Fruit fly (Drosophila melanogaster): ENCODE measurements around the gene PGRP-SB2.

PGRP-SB2 gene

DNA sequence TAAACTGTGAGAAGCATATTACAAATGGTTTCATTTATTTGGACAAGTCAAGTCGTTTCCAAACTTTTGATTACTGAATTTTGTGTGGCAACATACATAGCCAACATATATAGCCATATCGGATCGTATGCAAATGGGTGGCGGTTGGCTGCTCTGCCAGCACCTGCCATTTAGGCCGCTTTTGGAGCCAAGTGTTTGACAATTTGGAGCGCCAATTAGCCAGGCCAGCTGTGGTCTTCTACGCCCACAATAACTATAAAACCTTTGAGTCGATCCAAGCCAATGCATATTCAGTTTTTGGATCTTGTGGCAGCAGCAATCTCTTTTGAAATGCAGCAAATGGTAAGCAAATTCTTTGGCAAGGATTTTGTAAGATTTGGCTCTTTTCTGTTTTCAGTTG is 1.8 kb upstream of the PGRP-SB2 start, which contains the start of gene CG13031:
CG13031 (plus strand) TSS at position 301 of the 400 bp plus-strand sequence.
- TF ChIP-seq CG8478 (optimal IDR thresholded peaks at IDR 0.05): no peak
- TF ChIP-seq pan (optimal IDR thresholded peaks at IDR 0.05): no peak
- TF ChIP-seq psq (optimal IDR thresholded peaks at IDR 0.05): no peak
- TF ChIP-seq usp (GFP tag; optimal IDR thresholded peaks at IDR 0.05): no peak
- no peak for TF ChIP-seq EcR (GFP tag; optimal IDR thresholded peaks at IDR 0.05)
- no peak for TF ChIP-seq Dll (optimal IDR thresholded peaks at IDR 0.05)

DNA sequence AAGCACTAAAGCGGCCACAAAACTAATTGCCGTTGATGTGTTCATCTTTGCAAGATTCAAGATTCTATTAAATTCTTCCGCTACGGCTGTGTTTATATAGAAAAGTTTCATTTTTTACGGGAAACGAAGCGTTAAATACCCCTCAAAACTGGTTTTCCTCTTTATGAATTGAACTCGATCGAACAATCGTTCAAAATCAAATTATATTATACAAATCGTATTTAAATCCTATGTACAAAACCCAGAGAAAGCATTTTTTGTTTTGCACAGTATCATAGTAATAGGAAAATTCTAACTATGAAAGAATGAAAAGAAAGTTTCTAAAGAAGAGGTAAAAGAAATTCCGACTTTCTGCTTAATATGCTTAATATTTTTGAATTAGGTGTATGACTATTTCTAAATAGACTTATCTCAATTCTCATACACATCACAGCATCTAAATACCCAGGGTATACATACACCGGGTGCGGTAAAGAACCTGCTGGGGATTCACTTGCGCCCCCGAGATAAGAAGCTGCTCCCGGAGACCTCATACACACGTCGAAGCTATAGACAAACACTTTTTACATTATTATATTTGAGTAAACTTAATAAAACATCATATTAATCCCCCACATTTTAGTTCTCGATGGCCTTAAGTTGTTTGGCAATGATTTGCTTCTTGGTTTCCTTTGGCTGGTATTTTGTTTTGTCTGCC is 1.7 kb downstream of the PGRP-SB2 start, which contains the start of gene PGRP-SB1:
PGRP-SB1 (minus strand) TSS at position 51 of the 697 bp plus-strand sequence.
- no peak for TF ChIP-seq CG8478 (optimal IDR thresholded peaks at IDR 0.05)
- TF ChIP-seq pan (optimal IDR thresholded peaks at IDR 0.05): peak; percentile 70

DNA sequence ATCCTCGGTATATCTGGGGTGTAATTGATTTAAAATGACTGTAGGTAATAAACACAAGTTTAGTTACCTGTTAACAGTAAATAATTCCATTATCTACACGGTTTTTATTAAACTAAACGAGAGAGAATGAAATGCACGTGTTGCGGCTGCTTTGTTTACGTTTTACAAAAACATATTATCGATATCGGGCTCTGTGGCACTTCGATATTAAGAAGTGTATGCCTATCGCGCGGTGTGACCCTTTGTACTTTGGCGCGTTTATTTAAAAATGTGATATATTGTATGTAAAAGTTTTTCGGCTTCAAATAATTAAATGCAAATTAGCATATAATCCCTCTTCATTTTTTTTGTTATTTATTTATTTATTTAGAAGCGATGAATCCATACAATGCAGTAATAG is 4.3 kb downstream of the PGRP-SB2 start, which contains the start of gene Dbp73D:
Dbp73D (minus strand) TSS at position 174 of the 400 bp plus-strand sequence.
- TF ChIP-seq Dll (optimal IDR thresholded peaks at IDR 0.05): no peak
- TF ChIP-seq CG8478 (optimal IDR thresholded peaks at IDR 0.05): no peak
- no peak for TF ChIP-seq psq (optimal IDR thresholded peaks at IDR 0.05)
- no peak for TF ChIP-seq usp (GFP tag; optimal IDR thresholded peaks at IDR 0.05)
- no peak for TF ChIP-seq EcR (GFP tag; optimal IDR thresholded peaks at IDR 0.05)
- TF ChIP-seq pan (optimal IDR thresholded peaks at IDR 0.05): no peak

DNA sequence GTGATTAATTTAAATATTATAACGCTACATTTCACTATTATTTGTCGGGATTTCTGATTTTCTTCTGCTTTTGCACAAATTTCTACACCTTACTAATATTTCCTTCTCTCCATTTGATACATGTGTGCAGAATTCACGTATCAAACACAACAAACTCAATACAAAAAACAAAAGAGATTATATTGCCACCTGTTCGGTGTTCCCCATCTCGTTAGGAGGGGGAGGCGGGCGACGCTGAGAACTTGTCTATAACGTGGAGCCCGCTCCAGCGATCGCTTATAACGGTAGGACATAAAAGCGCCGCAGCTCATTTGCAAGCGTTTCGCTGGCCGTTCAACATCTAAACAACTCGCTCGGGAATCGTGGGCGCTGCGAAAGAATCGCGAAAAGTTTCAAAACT is 6.9 kb downstream of the PGRP-SB2 start, which contains the start of gene CG9701:
CG9701 (plus strand) TSS at position 301 of the 400 bp plus-strand sequence.
- no peak for TF ChIP-seq Dll (optimal IDR thresholded peaks at IDR 0.05)
- TF ChIP-seq pan (optimal IDR thresholded peaks at IDR 0.05): no peak
- no peak for TF ChIP-seq EcR (GFP tag; optimal IDR thresholded peaks at IDR 0.05)
- TF ChIP-seq usp (GFP tag; optimal IDR thresholded peaks at IDR 0.05): no peak
- TF ChIP-seq CG8478 (optimal IDR thresholded peaks at IDR 0.05): no peak
- TF ChIP-seq psq (optimal IDR thresholded peaks at IDR 0.05): no peak

DNA sequence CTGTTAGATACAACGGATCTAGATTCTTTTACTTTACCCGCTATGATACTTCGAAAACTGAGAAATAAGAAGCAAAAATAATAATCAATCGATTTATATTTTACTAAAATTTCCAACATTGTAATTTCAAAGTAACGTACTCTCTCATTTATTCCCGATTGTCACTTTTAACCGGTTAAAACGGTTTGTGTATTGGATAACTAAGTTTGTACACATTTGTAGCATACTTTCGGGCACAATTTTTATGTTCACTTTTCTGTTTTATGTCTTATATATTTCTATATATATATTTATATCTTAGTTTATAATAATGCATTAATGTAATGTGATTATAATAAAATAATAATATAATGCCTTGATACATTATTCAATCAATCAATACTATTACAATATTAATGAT is 15.3 kb downstream of the PGRP-SB2 start:
- no peak for TF ChIP-seq Dll (optimal IDR thresholded peaks at IDR 0.05)

DNA sequence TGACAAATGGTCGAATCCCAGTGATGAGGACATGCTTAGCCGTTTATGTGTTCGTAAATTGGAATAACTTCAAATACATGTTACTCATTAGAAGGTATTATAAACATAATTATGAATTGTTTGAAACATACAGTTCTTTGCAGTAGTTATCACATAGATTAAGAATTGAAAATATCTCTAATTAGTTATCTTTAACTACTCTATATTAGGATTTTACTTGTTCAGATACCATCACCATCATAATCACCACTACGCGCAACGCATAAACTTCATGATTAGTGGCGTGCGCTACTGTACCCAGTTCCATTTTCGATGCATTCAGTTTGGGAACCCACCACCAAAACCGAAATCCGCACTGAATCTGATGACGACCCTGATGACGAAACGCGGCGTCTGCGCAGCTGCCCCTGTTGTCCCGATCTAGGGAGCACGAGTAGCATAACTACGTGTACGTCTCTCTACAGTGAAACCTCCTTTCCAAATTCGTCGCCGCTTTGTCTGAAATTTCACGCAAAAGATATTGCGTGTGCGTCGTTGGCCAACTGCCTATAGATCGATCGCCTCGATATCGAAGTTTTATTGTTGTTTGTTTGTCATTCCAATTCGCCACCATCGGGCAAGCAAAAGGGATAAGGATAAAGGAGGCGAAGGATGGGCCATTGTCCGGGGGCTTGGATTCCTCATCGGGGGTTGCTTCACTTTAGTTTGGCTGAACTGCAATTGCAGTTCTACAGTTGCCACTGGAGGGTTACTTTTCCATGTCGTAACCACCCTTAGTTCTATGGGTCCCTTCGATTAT is 17.8 kb downstream of the PGRP-SB2 start:
- TF ChIP-seq EcR (GFP tag; optimal IDR thresholded peaks at IDR 0.05): no peak
- no peak for TF ChIP-seq CG8478 (optimal IDR thresholded peaks at IDR 0.05)
- TF ChIP-seq Dll (optimal IDR thresholded peaks at IDR 0.05): no peak
- TF ChIP-seq psq (optimal IDR thresholded peaks at IDR 0.05): no peak
- TF ChIP-seq pan (optimal IDR thresholded peaks at IDR 0.05): no peak
- TF ChIP-seq usp (GFP tag; optimal IDR thresholded peaks at IDR 0.05): no peak

DNA sequence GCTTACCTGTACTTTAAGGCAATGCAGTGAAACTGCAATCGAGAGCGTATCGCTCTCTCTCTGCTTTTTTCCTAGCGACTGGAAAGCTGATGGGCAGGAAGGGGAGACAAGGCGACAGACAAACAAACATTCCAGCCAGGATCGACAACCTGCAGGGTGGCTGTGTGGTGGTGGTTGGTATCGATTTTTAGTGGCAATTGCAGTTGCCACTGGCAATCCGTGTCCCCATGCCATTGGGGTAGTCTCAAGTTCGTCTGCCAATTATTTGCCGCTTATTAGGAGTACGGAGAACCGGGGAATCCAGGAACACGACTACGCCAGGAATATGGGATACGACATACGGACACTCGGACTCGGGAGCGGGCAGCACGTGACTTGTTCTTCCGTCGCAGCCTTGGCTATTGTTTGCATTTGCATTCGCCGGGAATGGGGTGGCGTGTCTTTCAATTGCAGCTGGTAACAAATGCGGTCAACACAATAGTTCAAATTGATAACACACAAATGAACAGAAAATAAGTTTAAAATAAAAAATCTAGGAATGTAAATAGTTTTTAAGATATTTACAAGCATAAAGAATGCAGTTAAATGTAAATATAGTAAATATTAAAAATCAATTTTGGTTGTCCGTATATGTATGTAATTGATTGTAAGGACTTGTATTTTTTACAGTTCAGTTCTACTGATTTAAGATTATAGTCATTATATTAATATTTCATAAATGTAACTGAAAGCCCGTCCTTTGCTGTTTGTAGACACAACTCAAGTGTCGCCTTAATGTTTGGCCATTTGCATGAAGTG is 20.4 kb downstream of the PGRP-SB2 start:
- no peak for TF ChIP-seq Dll (optimal IDR thresholded peaks at IDR 0.05)
- TF ChIP-seq EcR (GFP tag; optimal IDR thresholded peaks at IDR 0.05): no peak
- no peak for TF ChIP-seq pan (optimal IDR thresholded peaks at IDR 0.05)
- no peak for TF ChIP-seq usp (GFP tag; optimal IDR thresholded peaks at IDR 0.05)
- no peak for TF ChIP-seq psq (optimal IDR thresholded peaks at IDR 0.05)
- TF ChIP-seq CG8478 (optimal IDR thresholded peaks at IDR 0.05): no peak

DNA sequence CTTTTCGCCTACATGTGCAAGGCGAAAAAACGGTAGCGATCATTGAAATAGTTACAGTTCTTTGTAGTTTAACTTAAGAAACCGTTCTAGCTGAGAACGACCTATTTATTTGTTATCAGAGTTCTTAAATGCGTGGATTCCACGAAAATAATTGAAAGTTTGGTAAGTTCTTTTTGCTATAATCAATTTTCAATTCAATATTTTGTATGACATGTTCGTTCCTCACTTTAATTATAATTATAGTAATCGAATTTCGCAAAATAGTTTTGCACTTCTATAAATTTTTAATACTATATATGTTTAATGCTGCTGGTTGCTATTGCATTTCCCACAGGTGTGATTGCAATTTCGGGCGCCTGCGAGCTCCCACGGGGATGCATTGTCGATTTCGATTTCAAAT is 22.0 kb downstream of the PGRP-SB2 start:
- no peak for TF ChIP-seq CG8478 (optimal IDR thresholded peaks at IDR 0.05)
- TF ChIP-seq psq (optimal IDR thresholded peaks at IDR 0.05): no peak
- no peak for TF ChIP-seq Dll (optimal IDR thresholded peaks at IDR 0.05)
- TF ChIP-seq pan (optimal IDR thresholded peaks at IDR 0.05): no peak

DNA sequence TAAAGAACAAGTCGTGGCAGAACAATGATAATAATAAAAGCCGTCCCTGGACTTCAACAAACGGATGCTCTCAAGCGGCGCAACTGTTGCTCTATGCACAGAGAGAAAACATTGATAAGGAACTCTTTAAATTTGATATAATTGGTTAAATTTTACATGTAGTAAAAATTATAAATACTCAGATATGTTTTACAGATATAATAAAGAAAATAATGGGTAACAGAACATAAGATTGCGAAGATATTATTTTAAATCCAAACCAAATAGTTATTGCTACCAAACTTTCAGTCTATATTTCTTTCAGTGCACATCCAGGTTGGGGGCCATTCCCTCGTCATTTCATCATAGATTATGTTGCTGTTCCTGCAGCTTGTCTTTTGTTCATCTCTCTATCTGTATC is 23.4 kb downstream of the PGRP-SB2 start:
- no peak for TF ChIP-seq usp (GFP tag; optimal IDR thresholded peaks at IDR 0.05)
- no peak for TF ChIP-seq EcR (GFP tag; optimal IDR thresholded peaks at IDR 0.05)
- no peak for TF ChIP-seq psq (optimal IDR thresholded peaks at IDR 0.05)
- no peak for TF ChIP-seq pan (optimal IDR thresholded peaks at IDR 0.05)
- TF ChIP-seq Dll (optimal IDR thresholded peaks at IDR 0.05): no peak
- TF ChIP-seq CG8478 (optimal IDR thresholded peaks at IDR 0.05): no peak

DNA sequence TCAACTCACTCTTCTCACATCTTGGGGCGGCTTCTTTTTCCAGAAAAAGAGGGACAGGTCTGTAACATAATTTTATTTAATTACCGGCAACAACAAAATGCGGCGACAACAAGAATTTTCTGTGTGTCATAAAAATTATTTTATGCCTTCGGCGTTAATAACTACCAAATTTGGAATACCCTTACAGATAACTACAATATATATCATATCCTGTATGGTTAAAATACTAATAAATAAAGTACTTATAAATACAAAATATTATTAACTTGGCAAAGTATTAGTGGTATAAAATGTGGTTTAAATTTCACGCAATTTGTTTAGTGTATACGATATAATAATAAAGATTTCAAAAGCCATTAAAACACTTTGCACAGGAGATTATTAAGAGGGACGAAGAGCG is 24.4 kb downstream of the PGRP-SB2 start:
- TF ChIP-seq pan (optimal IDR thresholded peaks at IDR 0.05) (no peak), Dll (optimal IDR thresholded peaks at IDR 0.05) (no peak), EcR (GFP tag; optimal IDR thresholded peaks at IDR 0.05) (no peak), CG8478 (optimal IDR thresholded peaks at IDR 0.05) (no peak), usp (GFP tag; optimal IDR thresholded peaks at IDR 0.05) (no peak), psq (optimal IDR thresholded peaks at IDR 0.05) (no peak)

DNA sequence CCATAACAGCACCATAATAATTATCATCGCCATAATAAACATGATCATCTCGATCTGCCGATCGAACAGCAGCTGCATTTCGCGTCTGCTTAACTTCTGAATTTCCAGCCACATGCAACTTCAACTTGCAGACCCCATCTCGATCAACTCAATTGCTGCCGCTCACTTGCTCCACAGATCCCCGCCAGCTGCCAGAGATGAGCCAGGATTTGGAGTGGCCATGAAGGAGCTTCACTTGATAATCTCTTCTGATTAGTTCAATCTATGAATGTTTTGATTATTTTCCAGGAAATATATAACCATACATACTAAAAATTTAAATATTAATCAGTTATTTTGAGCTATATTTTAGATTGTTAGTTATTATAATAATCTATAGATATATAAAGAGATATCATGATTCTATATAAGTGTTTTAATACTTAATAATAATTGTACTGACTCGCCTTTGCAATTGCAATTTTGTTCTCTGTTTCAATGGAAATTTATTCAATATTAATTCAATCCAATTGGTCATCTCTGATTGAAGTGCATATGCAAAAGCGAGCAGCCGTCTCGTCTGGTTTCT is 25.2 kb downstream of the PGRP-SB2 start:
- no peak for TF ChIP-seq EcR (GFP tag; optimal IDR thresholded peaks at IDR 0.05)
- no peak for TF ChIP-seq Dll (optimal IDR thresholded peaks at IDR 0.05)
- no peak for TF ChIP-seq usp (GFP tag; optimal IDR thresholded peaks at IDR 0.05)
- no peak for TF ChIP-seq pan (optimal IDR thresholded peaks at IDR 0.05)
- TF ChIP-seq psq (optimal IDR thresholded peaks at IDR 0.05): no peak
- TF ChIP-seq CG8478 (optimal IDR thresholded peaks at IDR 0.05): no peak

All from whole organism.